Worm (Caenorhabditis elegans): ENCODE results near the gene F28C6.5.

ce11 chrII:8623396-8623795 is 24.1 kb downstream of the F28C6.5 start, which contains the start of gene T22C8.4:
- TF ChIP-seq tra-4 (tag; optimal IDR thresholded peaks at IDR 0.05) = no peak
- no peak for TF ChIP-seq ama-1 (optimal IDR thresholded peaks at IDR 0.05)
- TF ChIP-seq F13C5.2 (tag; optimal IDR thresholded peaks at IDR 0.05) = no peak
- no peak for TF ChIP-seq ets-7 (tag; optimal IDR thresholded peaks at IDR 0.05)
- no peak for TF ChIP-seq ceh-13 (GFP tag; optimal IDR thresholded peaks at IDR 0.05)
- no peak for TF ChIP-seq tbx-37 (GFP tag; conservative IDR thresholded peaks at IDR 0.05)
- TF ChIP-seq tbx-11 (GFP tag; IDR thresholded peaks at IDR 0.05) = no peak
- TF ChIP-seq flt-1 (GFP tag; IDR thresholded peaks at IDR 0.05) = no peak
- no peak for TF ChIP-seq ceh-36 (tag; optimal IDR thresholded peaks at IDR 0.05)
- no peak for TF ChIP-seq B0310.2 (tag; optimal IDR thresholded peaks at IDR 0.05)
